Fruit fly (Drosophila melanogaster): ENCODE measurements around the gene Marcal1.
A peak's percentile ranks its signal among the peaks of the same experiment; 100 is the strongest.

The Marcal1 gene

DNA sequence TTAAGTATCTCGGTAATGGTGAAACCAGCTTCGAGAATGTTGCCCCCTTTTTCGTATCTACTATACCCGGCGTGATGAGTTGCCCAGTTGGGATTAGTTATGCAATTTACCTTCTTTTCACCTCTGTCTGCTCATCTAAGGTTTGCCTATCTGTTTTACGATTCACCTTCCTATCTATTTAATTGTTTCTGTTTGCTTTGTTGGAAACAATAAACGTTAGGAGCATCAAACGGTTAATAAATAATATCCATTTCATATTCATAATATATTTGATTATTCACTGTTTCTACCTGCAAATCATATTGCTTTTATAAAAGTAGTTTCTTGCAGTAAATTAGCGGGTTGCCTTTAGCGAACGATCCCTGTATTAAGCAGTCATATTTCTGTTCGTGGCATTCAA lies 51.9 kb downstream of the Marcal1 start (continued):
- TF ChIP-seq CG12942 (GFP tag; optimal IDR thresholded peaks at IDR 0.05) (no peak), CG7928 (GFP tag; optimal IDR thresholded peaks at IDR 0.05) (no peak), CG4360 (GFP tag; IDR thresholded peaks at IDR 0.05) (no peak), CG7372 (GFP tag; IDR thresholded peaks at IDR 0.05) (no peak), lab (GFP tag; optimal IDR thresholded peaks at IDR 0.05) (peak; percentile 21), ewg (GFP tag; optimal IDR thresholded peaks at IDR 0.05) (no peak), ind (GFP tag; optimal IDR thresholded peaks at IDR 0.05) (no peak), al (GFP tag; IDR thresholded peaks at IDR 0.05) (no peak), tap (tag; optimal IDR thresholded peaks at IDR 0.05) (no peak), cato (GFP tag; optimal IDR thresholded peaks at IDR 0.05; ENCODE audit: borderline replicate concordance) (no peak), trem (tag; optimal IDR thresholded peaks at IDR 0.05) (no peak), zen (tag; optimal IDR thresholded peaks at IDR 0.05) (no peak), CG2875 (GFP tag; optimal IDR thresholded peaks at IDR 0.05) (no peak), HLHmδ (GFP tag; optimal IDR thresholded peaks at IDR 0.05) (no peak), ase (GFP tag; IDR thresholded peaks at IDR 0.05) (no peak), Rfx (GFP tag; IDR thresholded peaks at IDR 0.05) (peak; percentile 8; the same call in 1 of the 2 replicates), Tbp (GFP tag; optimal IDR thresholded peaks at IDR 0.05) (no peak), lilli (GFP tag; optimal IDR thresholded peaks at IDR 0.05) (no peak), bcd (GFP tag; optimal IDR thresholded peaks at IDR 0.05) (no peak), nom (GFP tag; optimal IDR thresholded peaks at IDR 0.05) (no peak), vnd (GFP tag; IDR thresholded peaks at IDR 0.05; ENCODE audit: partially characterized antibody) (no peak), CG10267 (tag; optimal IDR thresholded peaks at IDR 0.05) (no peak), NC2β (GFP tag; optimal IDR thresholded peaks at IDR 0.05) (no peak), peb (GFP tag; IDR thresholded peaks at IDR 0.05) (no peak), CG6813 (GFP tag; optimal IDR thresholded peaks at IDR 0.05) (no peak), CG9215 (GFP tag; IDR thresholded peaks at IDR 0.05) (no peak), mld (GFP tag; IDR thresholded peaks at IDR 0.05; ENCODE audit: partially characterized antibody) (no peak), CG2120 (GFP tag; optimal IDR thresholded peaks at IDR 0.05) (peak; percentile 24), MBD-R2 (GFP tag; IDR thresholded peaks at IDR 0.05) (no peak), CG2678 (tag; optimal IDR thresholded peaks at IDR 0.05) (peak; percentile 29), CG1024 (GFP tag; IDR thresholded peaks at IDR 0.05) (no peak), CG15073 (GFP tag; optimal IDR thresholded peaks at IDR 0.05) (no peak), CG9932 (GFP tag; IDR thresholded peaks at IDR 0.05) (peak; percentile 20; the same call in 1 of the 2 replicates), cwo (GFP tag; optimal IDR thresholded peaks at IDR 0.05) (peak; percentile 14), CG15479 (GFP tag; optimal IDR thresholded peaks at IDR 0.05) (no peak), CG1792 (GFP tag; optimal IDR thresholded peaks at IDR 0.05) (no peak), CG10979 (tag; optimal IDR thresholded peaks at IDR 0.05) (no peak), Drgx (GFP tag; IDR thresholded peaks at IDR 0.05) (0 out of 2 replicates have a peak, but pooled peaks have one; percentile 9), odd (GFP tag; optimal IDR thresholded peaks at IDR 0.05) (no peak), CG3065 (GFP tag; optimal IDR thresholded peaks at IDR 0.05) (no peak), CG2202 (tag; optimal IDR thresholded peaks at IDR 0.05) (no peak), gem (tag; optimal IDR thresholded peaks at IDR 0.05) (no peak), eyg (GFP tag; optimal IDR thresholded peaks at IDR 0.05) (no peak), ac (GFP tag; optimal IDR thresholded peaks at IDR 0.05) (no peak), CG10366 (GFP tag; IDR thresholded peaks at IDR 0.05) (no peak), CG30403 (GFP tag; optimal IDR thresholded peaks at IDR 0.05) (no peak), chinmo (GFP tag; IDR thresholded peaks at IDR 0.05; ENCODE audit: partially characterized antibody) (no peak), Atf6 (GFP tag; IDR thresholded peaks at IDR 0.05) (no peak), scrt (GFP tag; optimal IDR thresholded peaks at IDR 0.05) (no peak), Fer2 (tag; optimal IDR thresholded peaks at IDR 0.05) (no peak), Lpt (GFP tag; optimal IDR thresholded peaks at IDR 0.05) (no peak)

Data from whole organism, embryonic.